In genomic region chrIV:10628724-10629123, ce11 we compare ENCODE assay signal across 5 worm cellular contexts.
TF ChIP-seq lines count a peak whose summit lies in the region.

Gene R09H10.5, minus strand, starts transcription at chrIV:10628829.

TF ChIP-seq in whole organism, L1 larva, 84 proteins besides CTCF, POLR2A, EP300 and RAD21:
- TF ChIP-seq sptf-1 (tag; optimal IDR thresholded peaks at IDR 0.05; lab: Kevin White, UChicago) (no peak), nhr-47 (tag; optimal IDR thresholded peaks at IDR 0.05; lab: Kevin White, UChicago) (no peak), elt-2 (tag; optimal IDR thresholded peaks at IDR 0.05; lab: Kevin White, UChicago) (peak; percentile 60), tlp-1 (tag; optimal IDR thresholded peaks at IDR 0.05; lab: Kevin White, UChicago) (peak; percentile 58), lin-39 (tag; optimal IDR thresholded peaks at IDR 0.05; lab: Kevin White, UChicago) (no peak), swsn-7 (tag; optimal IDR thresholded peaks at IDR 0.05; lab: Kevin White, UChicago) (no peak), lir-3 (tag; optimal IDR thresholded peaks at IDR 0.05; lab: Kevin White, UChicago; ENCODE audit: poor library complexity) (no peak), rnt-1 (tag; optimal IDR thresholded peaks at IDR 0.05; lab: Kevin White, UChicago) (no peak), lin-35 (GFP tag; optimal IDR thresholded peaks at IDR 0.05; lab: Kevin White, UChicago) (no peak), unc-98 (GFP tag; IDR thresholded peaks at IDR 0.05; lab: Robert Waterston, UW) (no peak), hlh-17 (GFP tag; optimal IDR thresholded peaks at IDR 0.05; lab: Kevin White, UChicago; ENCODE audit: borderline replicate concordance) (no peak), ces-1 (GFP tag; optimal IDR thresholded peaks at IDR 0.05; lab: Kevin White, UChicago) (no peak), egl-13 (tag; optimal IDR thresholded peaks at IDR 0.05; lab: Kevin White, UChicago) (no peak), ceh-90 (tag; optimal IDR thresholded peaks at IDR 0.05; lab: Kevin White, UChicago) (no peak), snu-23 (GFP tag; optimal IDR thresholded peaks at IDR 0.05; lab: Kevin White, UChicago) (no peak), nhr-11 (tag; optimal IDR thresholded peaks at IDR 0.05; lab: Kevin White, UChicago) (no peak), ama-1 (optimal IDR thresholded peaks at IDR 0.05; lab: Kevin White, UChicago) (no peak), zag-1 (tag; optimal IDR thresholded peaks at IDR 0.05; lab: Kevin White, UChicago) (no peak)

TF ChIP-seq in whole organism, L2 larva, 48 proteins besides CTCF, POLR2A, EP300 and RAD21:
- TF ChIP-seq unc-55 (GFP tag; optimal IDR thresholded peaks at IDR 0.05; lab: Kevin White, UChicago) (no peak), fos-1 (tag; optimal IDR thresholded peaks at IDR 0.05; lab: Kevin White, UChicago) (peak; percentile 53), peb-1 (tag; optimal IDR thresholded peaks at IDR 0.05; lab: Kevin White, UChicago) (no peak)

TF ChIP-seq in whole organism, L3 larva, 47 proteins besides CTCF, POLR2A, EP300 and RAD21:
- TF ChIP-seq elt-1 (tag; optimal IDR thresholded peaks at IDR 0.05; lab: Kevin White, UChicago): no peak
- peak; percentile 80 for TF ChIP-seq elt-2 (tag; optimal IDR thresholded peaks at IDR 0.05; lab: Kevin White, UChicago)
- TF ChIP-seq pqm-1 (tag; optimal IDR thresholded peaks at IDR 0.05; lab: Kevin White, UChicago): peak; percentile 78

TF ChIP-seq in whole organism, L4 larva, 104 proteins besides CTCF, POLR2A, EP300 and RAD21:
- peak; percentile 79 for TF ChIP-seq pqm-1 (tag; optimal IDR thresholded peaks at IDR 0.05; lab: Kevin White, UChicago)
- TF ChIP-seq php-3 (GFP tag; IDR thresholded peaks at IDR 0.05; lab: Robert Waterston, UW): peak; percentile 98
- TF ChIP-seq lir-3 (tag; optimal IDR thresholded peaks at IDR 0.05; lab: Kevin White, UChicago): no peak
- TF ChIP-seq daf-16 (GFP tag; optimal IDR thresholded peaks at IDR 0.05; lab: Kevin White, UChicago): no peak
- peak; percentile 46 for TF ChIP-seq daf-16 (tag; optimal IDR thresholded peaks at IDR 0.05; lab: Kevin White, UChicago)
- no peak for TF ChIP-seq lim-7 (GFP tag; IDR thresholded peaks at IDR 0.05; lab: Robert Waterston, UW)
- no peak for TF ChIP-seq jun-1 (tag; optimal IDR thresholded peaks at IDR 0.05; lab: Kevin White, UChicago)
- TF ChIP-seq hlh-11 (tag; optimal IDR thresholded peaks at IDR 0.05; lab: Kevin White, UChicago): peak; percentile 42
- peak; percentile 38; the same call in 1 of the 2 replicates for TF ChIP-seq dmd-6 (GFP tag; IDR thresholded peaks at IDR 0.05; lab: Robert Waterston, UW)
- peak; percentile 84 for TF ChIP-seq ceh-20 (GFP tag; IDR thresholded peaks at IDR 0.05; lab: Robert Waterston, UW)
- peak; percentile 36 for TF ChIP-seq nhr-28 (tag; optimal IDR thresholded peaks at IDR 0.05; lab: Kevin White, UChicago)
- TF ChIP-seq dve-1 (tag; optimal IDR thresholded peaks at IDR 0.05; lab: Kevin White, UChicago; ENCODE audit: insufficient read depth): peak; percentile 20

TF ChIP-seq in whole organism, young adult, 124 proteins besides CTCF, POLR2A, EP300 and RAD21:
- no peak for TF ChIP-seq madf-8 (GFP tag; conservative IDR thresholded peaks at IDR 0.05; lab: Robert Waterston, UW)
- no peak for TF ChIP-seq rpc-1 (optimal IDR thresholded peaks at IDR 0.05; lab: Kevin White, UChicago)
- no peak for TF ChIP-seq rpc-1 (tag; optimal IDR thresholded peaks at IDR 0.05; lab: Kevin White, UChicago)
- TF ChIP-seq nhr-80 (tag; optimal IDR thresholded peaks at IDR 0.05; lab: Kevin White, UChicago): peak; percentile 51
- no peak for TF ChIP-seq tbx-9 (tag; optimal IDR thresholded peaks at IDR 0.05; lab: Kevin White, UChicago; ENCODE audit: borderline replicate concordance)
- no peak for TF ChIP-seq cebp-1 (GFP tag; IDR thresholded peaks at IDR 0.05; lab: Robert Waterston, UW)
- no peak for TF ChIP-seq cebp-1 (tag; optimal IDR thresholded peaks at IDR 0.05; lab: Kevin White, UChicago)
- no peak for TF ChIP-seq mes-4 (tag; optimal IDR thresholded peaks at IDR 0.05; lab: Kevin White, UChicago)
